Fruit fly (Drosophila melanogaster): ENCODE results near the gene Fdx2.

Fdx2 gene

DNA sequence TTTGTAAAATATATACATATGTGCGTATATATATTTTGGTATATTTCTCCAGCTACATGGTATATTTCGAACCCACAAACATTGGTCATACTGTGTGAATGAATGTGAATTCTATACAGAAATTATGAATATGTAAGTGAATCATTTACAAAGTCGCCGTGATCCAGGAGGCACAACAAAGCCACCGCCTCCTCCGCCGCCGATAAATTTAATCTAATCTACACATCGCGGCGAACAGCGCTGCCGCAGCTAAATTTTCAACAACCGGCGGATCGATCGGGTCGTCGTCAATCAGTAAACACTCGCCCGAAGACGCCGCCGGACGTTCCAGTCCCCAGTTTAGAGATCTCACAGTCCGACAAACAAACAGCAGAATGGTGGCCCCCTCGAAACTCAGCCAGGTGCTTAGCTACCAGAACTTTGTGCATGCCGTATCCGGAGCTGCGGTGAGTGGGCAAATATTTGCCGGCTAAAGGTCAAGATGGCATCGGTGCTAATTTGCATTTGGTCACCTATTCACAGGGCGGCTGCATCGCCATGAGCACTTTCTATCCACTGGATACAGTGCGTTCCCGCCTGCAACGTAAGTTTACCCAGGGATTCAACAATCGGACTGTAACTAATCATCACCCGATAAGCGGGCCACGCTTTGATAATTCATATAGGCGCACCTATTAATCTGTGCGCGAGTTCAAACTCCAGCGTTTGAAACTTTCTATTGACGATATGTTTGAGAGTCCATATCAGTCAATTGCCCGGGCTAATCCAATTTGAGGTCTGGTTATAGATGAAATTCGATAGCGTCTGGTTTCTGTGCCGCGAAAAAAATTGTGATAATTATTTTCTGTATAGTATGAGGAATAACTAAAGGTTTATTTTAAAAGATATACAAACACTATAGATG lies 26.6 kb downstream of the Fdx2 start, which contains the start of gene PMP34:
Gene PMP34, plus strand, starts transcription at position 79 of the 904 bp plus-strand sequence.
- TF ChIP-seq CG13204 (GFP tag; optimal IDR thresholded peaks at IDR 0.05): no peak
- TF ChIP-seq CG34367 (tag; optimal IDR thresholded peaks at IDR 0.05): no peak
- TF ChIP-seq CG32121 (GFP tag; IDR thresholded peaks at IDR 0.05): 0 out of 2 replicates have a peak, but pooled peaks have one; percentile 15
- no peak for TF ChIP-seq CG10348 (GFP tag; IDR thresholded peaks at IDR 0.05)
- no peak for TF ChIP-seq D1 (tag; optimal IDR thresholded peaks at IDR 0.05)
- TF ChIP-seq CG15710 (tag; optimal IDR thresholded peaks at IDR 0.05): no peak
- TF ChIP-seq CG4496 (GFP tag; IDR thresholded peaks at IDR 0.05): no peak

DNA sequence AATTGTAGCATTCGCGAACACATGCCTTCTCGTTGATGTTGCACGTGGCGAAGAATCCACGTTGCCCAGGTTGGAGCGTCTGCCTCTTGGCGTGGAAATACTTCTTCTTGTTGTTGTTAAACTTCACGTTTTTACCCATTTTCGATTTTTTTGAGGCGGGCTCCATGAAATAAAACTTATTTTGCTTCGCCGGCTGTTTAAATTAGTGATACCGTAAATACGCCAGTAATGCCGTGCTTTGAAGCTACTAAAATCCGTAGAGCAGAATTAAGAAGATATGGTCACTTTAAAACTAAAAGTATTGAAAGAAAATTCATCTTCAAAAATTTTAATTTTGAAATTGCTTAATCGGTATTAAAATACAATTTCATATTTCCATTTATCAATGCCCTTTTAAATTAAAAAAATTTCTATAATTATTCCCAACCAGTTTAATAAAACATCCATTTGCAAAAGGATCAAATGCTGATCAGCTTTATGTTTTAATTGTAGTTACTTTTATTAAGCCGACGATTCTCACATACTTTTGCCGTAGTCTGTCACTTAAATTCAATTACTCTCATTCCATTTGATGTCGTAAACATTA lies 29.8 kb downstream of the Fdx2 start, which contains the start of gene CG15014:
Gene CG15014, minus strand, starts transcription at position 228 of the 586 bp plus-strand sequence.
- TF ChIP-seq D1 (tag; optimal IDR thresholded peaks at IDR 0.05) (peak; percentile 62), Pif1B (GFP tag; optimal IDR thresholded peaks at IDR 0.05) (no peak), CG8301 (tag; optimal IDR thresholded peaks at IDR 0.05) (no peak), CG14655 (GFP tag; optimal IDR thresholded peaks at IDR 0.05) (no peak), Pif1A (GFP tag; optimal IDR thresholded peaks at IDR 0.05) (no peak)

DNA sequence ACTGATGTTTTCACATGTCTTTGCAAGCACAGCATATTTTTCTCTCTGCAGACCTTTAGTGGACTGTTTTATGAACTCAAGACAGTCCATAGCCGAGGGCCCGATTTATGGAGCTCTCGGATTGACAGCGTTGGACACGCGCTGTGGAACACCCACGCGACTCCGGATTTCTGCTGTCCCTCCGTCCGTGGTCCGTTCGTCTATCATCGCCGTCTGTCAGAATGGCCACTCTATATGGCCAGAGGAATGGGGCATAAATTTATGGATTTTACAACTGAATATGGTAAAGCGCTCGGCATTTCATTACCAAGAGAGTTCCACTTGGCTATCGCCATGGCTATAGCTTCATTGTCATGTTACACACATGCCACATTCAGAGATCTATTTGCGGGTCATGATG lies 35.8 kb downstream of the Fdx2 start:
- TF ChIP-seq CG8159 (tag; optimal IDR thresholded peaks at IDR 0.05): no peak
- TF ChIP-seq CG9948 (tag; optimal IDR thresholded peaks at IDR 0.05): no peak
- no peak for TF ChIP-seq Pif1B (GFP tag; optimal IDR thresholded peaks at IDR 0.05)
- no peak for TF ChIP-seq CG12605 (GFP tag; IDR thresholded peaks at IDR 0.05)
- TF ChIP-seq CG8301 (tag; optimal IDR thresholded peaks at IDR 0.05): no peak
- no peak for TF ChIP-seq D1 (tag; optimal IDR thresholded peaks at IDR 0.05)
- no peak for TF ChIP-seq Pif1A (GFP tag; optimal IDR thresholded peaks at IDR 0.05)
- no peak for TF ChIP-seq rn (GFP tag; IDR thresholded peaks at IDR 0.05)
- no peak for TF ChIP-seq CG32121 (GFP tag; IDR thresholded peaks at IDR 0.05)
- TF ChIP-seq CG13204 (GFP tag; optimal IDR thresholded peaks at IDR 0.05): no peak

dm6 chr3L:4336588-4336987 lies 44.3 kb downstream of the Fdx2 start:
- peak; percentile 66; the same call in 2 of the 3 replicates for TF ChIP-seq CG4496 (GFP tag; IDR thresholded peaks at IDR 0.05)
- TF ChIP-seq CG14655 (GFP tag; optimal IDR thresholded peaks at IDR 0.05): peak; percentile 79
- peak; percentile 55; the same call in 2 of the 3 replicates for TF ChIP-seq fd96Ca (GFP tag; IDR thresholded peaks at IDR 0.05)
- no peak for TF ChIP-seq CG34367 (tag; optimal IDR thresholded peaks at IDR 0.05)
- TF ChIP-seq CG12605 (GFP tag; IDR thresholded peaks at IDR 0.05): no peak
- TF ChIP-seq EcR (GFP tag; optimal IDR thresholded peaks at IDR 0.05): no peak
- peak; percentile 50 for TF ChIP-seq gl (tag; optimal IDR thresholded peaks at IDR 0.05)
- TF ChIP-seq Snoo (tag; optimal IDR thresholded peaks at IDR 0.05): no peak
- no peak for TF ChIP-seq CG13204 (GFP tag; optimal IDR thresholded peaks at IDR 0.05)
- no peak for TF ChIP-seq rn (GFP tag; IDR thresholded peaks at IDR 0.05)
- TF ChIP-seq CG8159 (tag; optimal IDR thresholded peaks at IDR 0.05): peak; percentile 67
- TF ChIP-seq CG10348 (GFP tag; IDR thresholded peaks at IDR 0.05): no peak
- peak; percentile 27 for TF ChIP-seq Pif1A (GFP tag; optimal IDR thresholded peaks at IDR 0.05)
- TF ChIP-seq Ets98B (GFP tag; IDR thresholded peaks at IDR 0.05): peak; percentile 70
- TF ChIP-seq CG8301 (tag; optimal IDR thresholded peaks at IDR 0.05): peak; percentile 69
- TF ChIP-seq CG9948 (tag; optimal IDR thresholded peaks at IDR 0.05): no peak
- peak; percentile 28 for TF ChIP-seq CG17806 (tag; optimal IDR thresholded peaks at IDR 0.05)
- no peak for TF ChIP-seq Pif1B (GFP tag; optimal IDR thresholded peaks at IDR 0.05)
- peak; percentile 75 for TF ChIP-seq CG32121 (GFP tag; IDR thresholded peaks at IDR 0.05)
- no peak for TF ChIP-seq CG15710 (tag; optimal IDR thresholded peaks at IDR 0.05)
- TF ChIP-seq D1 (tag; optimal IDR thresholded peaks at IDR 0.05): no peak

DNA sequence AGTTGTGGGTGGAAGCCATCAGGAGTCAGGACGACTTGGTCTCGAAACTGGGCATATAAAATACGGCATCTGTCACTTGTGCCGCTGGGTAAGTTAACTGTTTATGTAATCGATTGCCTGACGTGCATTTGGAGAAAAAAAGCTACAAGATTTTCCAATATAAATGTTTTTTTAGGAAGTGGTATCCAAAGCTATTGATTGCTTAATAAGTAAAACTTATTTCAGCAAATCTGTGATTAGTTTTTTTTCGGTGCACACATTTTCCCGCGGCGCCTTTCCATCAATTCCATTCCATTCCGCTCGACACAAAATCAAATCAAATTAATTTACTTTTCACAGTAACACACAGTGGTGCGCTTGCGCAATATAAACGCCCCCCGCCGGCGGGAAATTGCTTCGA lies 47.2 kb downstream of the Fdx2 start:
- TF ChIP-seq CG14655 (GFP tag; optimal IDR thresholded peaks at IDR 0.05) (no peak), CG10348 (GFP tag; IDR thresholded peaks at IDR 0.05) (no peak), CG4496 (GFP tag; IDR thresholded peaks at IDR 0.05) (peak; percentile 62; the same call in 2 of the 3 replicates), Pif1A (GFP tag; optimal IDR thresholded peaks at IDR 0.05) (no peak), CG32121 (GFP tag; IDR thresholded peaks at IDR 0.05) (peak; percentile 56; the same call in 1 of the 2 replicates), CG17806 (tag; optimal IDR thresholded peaks at IDR 0.05) (no peak), Snoo (tag; optimal IDR thresholded peaks at IDR 0.05) (no peak), CG9948 (tag; optimal IDR thresholded peaks at IDR 0.05) (no peak), D1 (tag; optimal IDR thresholded peaks at IDR 0.05) (no peak), EcR (GFP tag; optimal IDR thresholded peaks at IDR 0.05) (no peak), fd96Ca (GFP tag; IDR thresholded peaks at IDR 0.05) (no peak), Ets98B (GFP tag; IDR thresholded peaks at IDR 0.05) (peak; percentile 64), CG12605 (GFP tag; IDR thresholded peaks at IDR 0.05) (no peak), CG34367 (tag; optimal IDR thresholded peaks at IDR 0.05) (no peak), CG13204 (GFP tag; optimal IDR thresholded peaks at IDR 0.05) (no peak), Pif1B (GFP tag; optimal IDR thresholded peaks at IDR 0.05) (no peak), rn (GFP tag; IDR thresholded peaks at IDR 0.05) (no peak), CG15710 (tag; optimal IDR thresholded peaks at IDR 0.05) (no peak), CG8159 (tag; optimal IDR thresholded peaks at IDR 0.05) (no peak), CG8301 (tag; optimal IDR thresholded peaks at IDR 0.05) (no peak), gl (tag; optimal IDR thresholded peaks at IDR 0.05) (no peak)
